Fruit fly (Drosophila melanogaster) Kc167 (cell line): Measurements from ENCODE around the gene lt.

ENCODE experiments used
- Myc ChIP-seq: fragments of >200 bp; optimal IDR thresholded peaks from 2 replicates; lab custom pipeline; 2017; ENCODE audit warnings: missing external identifiers
- Sin3A ChIP-seq: fragments of >200 bp; optimal IDR thresholded peaks from 2 replicates; lab custom pipeline; 2018; ENCODE audit warnings: missing external identifiers
- h ChIP-seq: fragments of >200 bp; optimal IDR thresholded peaks from 3 replicates; lab custom pipeline; 2018; ENCODE audit warnings: missing external identifiers
- insv ChIP-seq: fragments of >200 bp; optimal IDR thresholded peaks from 3 replicates; lab custom pipeline; 2018; ENCODE audit warnings: missing external identifiers
- psq ChIP-seq: fragments of >200 bp; optimal IDR thresholded peaks from 2 replicates; lab custom pipeline; 2017; ENCODE audit warnings: missing external identifiers
- ttk ChIP-seq: sonication (Bioruptor generic); optimal IDR thresholded peaks from 2 replicates; lab custom pipeline; 2017; ENCODE audit warnings: missing external identifiers

The lt gene

dm6 chr2L:22924556-22924955 lies at the start of gene lt:
lt (plus strand) TSS chr2L:22924795.
- TF ChIP-seq h (lab: Kevin White, UChicago): no peak
- TF ChIP-seq insv: no peak
- no peak for TF ChIP-seq psq
- no peak for TF ChIP-seq Sin3A (lab: Kevin White, UChicago)
- no peak for TF ChIP-seq Myc (lab: Kevin White, UChicago)
- TF ChIP-seq ttk (lab: Kevin White, UChicago): no peak

DNA sequence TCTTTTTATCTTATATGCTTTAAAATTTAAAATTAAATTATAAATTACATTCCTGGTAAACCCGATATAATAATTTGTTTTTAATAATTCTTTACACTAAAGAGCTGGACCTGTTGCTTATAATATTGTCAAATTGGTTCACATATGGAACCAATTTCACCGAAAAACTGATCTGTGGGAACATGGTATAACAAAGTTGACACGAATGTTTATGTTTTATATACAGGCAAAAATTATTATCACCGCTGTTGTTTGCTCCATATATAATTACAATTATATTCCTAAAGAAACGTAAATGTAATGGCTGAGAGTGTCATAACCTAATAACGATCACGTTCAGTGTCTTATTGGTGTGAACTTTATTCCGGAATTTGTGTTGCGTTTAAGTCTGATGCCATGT lies 57.0 kb downstream of the lt start, which contains the start of gene cta:
Gene cta (plus strand): TSS at position 233 of the 400 bp plus-strand sequence.
- TF ChIP-seq h (lab: Kevin White, UChicago) (no peak), Myc (lab: Kevin White, UChicago) (no peak), Sin3A (lab: Kevin White, UChicago) (no peak), psq (no peak), insv (no peak)
